Fruit fly (Drosophila melanogaster) whole organism, prepupa: ENCODE results near the gene Tailor.

Experiments used
- Blimp-1 ChIP-seq: fragments of 200-800 bp; sonication (Bioruptor generic); optimal IDR thresholded peaks from 3 replicates; lab custom pipeline; 2017; ENCODE audit warnings: missing biosample characterization, missing genetic modification characterization, mild to moderate bottlenecking, moderate library complexity, missing genetic modification reagents
- CG10631 ChIP-seq: fragments of 200-800 bp; sonication (Bioruptor generic); optimal IDR thresholded peaks from 2 replicates; lab custom pipeline; 2016; ENCODE audit warnings: missing biosample characterization, missing genetic modification characterization
- CG10669 ChIP-seq: fragments of 200-800 bp; sonication (Bioruptor generic); optimal IDR thresholded peaks from 3 replicates; lab custom pipeline; 2018; ENCODE audit warnings: missing biosample characterization, mild to moderate bottlenecking, missing genetic modification characterization, moderate library complexity
- CG11294 ChIP-seq: fragments of 200-800 bp; sonication (Bioruptor generic); IDR thresholded peaks from 2 replicates; pipeline ENCODE4 v1.3.6; 2022; ENCODE audit warnings: missing biosample characterization, missing genetic modification characterization
- CG11762 ChIP-seq: fragments of 200-800 bp; sonication (Bioruptor generic); optimal IDR thresholded peaks from 3 replicates; lab custom pipeline; 2016; ENCODE audit warnings: missing biosample characterization, missing genetic modification characterization; ENCODE audit not compliant: insufficient read depth
- CG11902 ChIP-seq: fragments of 200-800 bp; sonication (Bioruptor generic); optimal IDR thresholded peaks from 3 replicates; lab custom pipeline; 2016; ENCODE audit warnings: missing biosample characterization, missing genetic modification characterization
- CG15336 ChIP-seq: fragments of 200-800 bp; sonication (Bioruptor generic); IDR thresholded peaks from 2 replicates; pipeline ENCODE4 v1.3.6; 2022; ENCODE audit warnings: missing biosample characterization, missing genetic modification characterization
- CG1621 ChIP-seq: fragments of 200-800 bp; sonication (Bioruptor generic); optimal IDR thresholded peaks from 3 replicates; lab custom pipeline; 2018; ENCODE audit warnings: missing biosample characterization, mild to moderate bottlenecking, missing genetic modification characterization
- CG16779 ChIP-seq: fragments of 200-800 bp; sonication (Bioruptor generic); optimal IDR thresholded peaks from 3 replicates; lab custom pipeline; 2017; ENCODE audit warnings: missing biosample characterization, mild to moderate bottlenecking, missing genetic modification characterization
- CG3032 ChIP-seq: fragments of 200-800 bp; optimal IDR thresholded peaks from 2 replicates; lab custom pipeline; 2019; ENCODE audit warnings: missing biosample characterization, mild to moderate bottlenecking, missing genetic modification characterization, moderate library complexity
- CG31627 ChIP-seq: fragments of 200-800 bp; sonication (Bioruptor generic); optimal IDR thresholded peaks from 3 replicates; lab custom pipeline; 2016; ENCODE audit warnings: missing biosample characterization, missing genetic modification characterization
- CG32006 ChIP-seq: fragments of 200-800 bp; sonication (Bioruptor generic); optimal IDR thresholded peaks from 3 replicates; lab custom pipeline; 2017; ENCODE audit warnings: missing biosample characterization, mild to moderate bottlenecking, missing genetic modification characterization
- CG34406 ChIP-seq: fragments of 200-800 bp; sonication (Bioruptor generic); optimal IDR thresholded peaks from 3 replicates; lab custom pipeline; 2016; ENCODE audit warnings: missing biosample characterization, missing genetic modification characterization
- CG3919 ChIP-seq: fragments of 200-800 bp; sonication (Bioruptor generic); optimal IDR thresholded peaks from 3 replicates; lab custom pipeline; 2016; ENCODE audit warnings: missing biosample characterization, missing genetic modification characterization
- CG4318 ChIP-seq: fragments of 200-800 bp; sonication (Bioruptor generic); optimal IDR thresholded peaks from 3 replicates; lab custom pipeline; 2017; ENCODE audit warnings: missing biosample characterization, mild to moderate bottlenecking, missing genetic modification characterization
- CG6163 ChIP-seq: fragments of 200-800 bp; sonication (Bioruptor generic); IDR thresholded peaks from 3 replicates; pipeline ENCODE4 v1.3.6; 2022; ENCODE audit warnings: missing biosample characterization, missing genetic modification characterization
- CG6276 ChIP-seq: fragments of 200-800 bp; sonication (Bioruptor generic); optimal IDR thresholded peaks from 2 replicates; lab custom pipeline; 2017; ENCODE audit warnings: missing biosample characterization, mild to moderate bottlenecking, missing genetic modification characterization
- CG6792 ChIP-seq: fragments of 200-800 bp; sonication (Bioruptor generic); optimal IDR thresholded peaks from 3 replicates; lab custom pipeline; 2016; ENCODE audit warnings: missing biosample characterization, missing genetic modification characterization
- CG6808 ChIP-seq: fragments of 200-800 bp; sonication (Bioruptor generic); optimal IDR thresholded peaks from 3 replicates; lab custom pipeline; 2017; ENCODE audit warnings: missing biosample characterization, missing genetic modification characterization, mild to moderate bottlenecking, moderate library complexity, missing genetic modification reagents
- CG8119 ChIP-seq: fragments of 200-800 bp; sonication (Bioruptor generic); IDR thresholded peaks from 3 replicates; pipeline ENCODE4 v1.3.6; 2022; ENCODE audit warnings: missing biosample characterization, missing genetic modification characterization
- CG8319 ChIP-seq: fragments of 200-800 bp; sonication (Bioruptor generic); optimal IDR thresholded peaks from 3 replicates; lab custom pipeline; 2016; ENCODE audit warnings: missing biosample characterization, missing genetic modification characterization
- CG8632 ChIP-seq: fragments of 200-800 bp; sonication (Bioruptor generic); optimal IDR thresholded peaks from 3 replicates; lab custom pipeline; 2016; ENCODE audit warnings: missing biosample characterization, missing genetic modification characterization
- CG9139 ChIP-seq: fragments of 200-800 bp; sonication (Bioruptor generic); optimal IDR thresholded peaks from 3 replicates; lab custom pipeline; 2017; ENCODE audit warnings: missing biosample characterization, mild to moderate bottlenecking, missing genetic modification characterization
- Eip75B ChIP-seq: fragments of 200-800 bp; sonication (Bioruptor generic); optimal IDR thresholded peaks from 3 replicates; lab custom pipeline; 2016; ENCODE audit warnings: missing biosample characterization, missing genetic modification characterization
- Eip78C ChIP-seq: fragments of 200-800 bp; sonication (Bioruptor generic); peaks from one replicate; lab custom pipeline; 2016; ENCODE audit warnings: missing biosample characterization, missing genetic modification characterization
- Eip93F ChIP-seq: fragments of 200-800 bp; sonication (Bioruptor generic); optimal IDR thresholded peaks from 2 replicates; lab custom pipeline; 2016; ENCODE audit warnings: missing biosample characterization, mild to moderate bottlenecking, missing genetic modification characterization
- Ets21C ChIP-seq: fragments of 200-800 bp; sonication (Bioruptor generic); optimal IDR thresholded peaks from 3 replicates; lab custom pipeline; 2016; ENCODE audit warnings: missing biosample characterization, missing genetic modification characterization
- Ets96B ChIP-seq: fragments of 200-800 bp; optimal IDR thresholded peaks from 2 replicates; lab custom pipeline; 2019; ENCODE audit warnings: missing biosample characterization, mild to moderate bottlenecking, missing genetic modification characterization, moderate library complexity
- Gug ChIP-seq: fragments of 200-800 bp; sonication (Bioruptor generic); IDR thresholded peaks from 2 replicates; pipeline ENCODE4 v1.3.6; 2022; ENCODE audit warnings: missing biosample characterization, missing genetic modification characterization
- Hr38 ChIP-seq: sonication (Bioruptor generic); optimal IDR thresholded peaks from 2 replicates; lab custom pipeline; 2016; ENCODE audit warnings: missing biosample characterization, missing genetic modification characterization
- Hr39 ChIP-seq: fragments of 200-800 bp; sonication (Bioruptor generic); optimal IDR thresholded peaks from 2 replicates; lab custom pipeline; 2016; ENCODE audit warnings: missing biosample characterization, missing genetic modification characterization
- Hr4 ChIP-seq: fragments of 200-800 bp; sonication (Bioruptor generic); optimal IDR thresholded peaks from 3 replicates; lab custom pipeline; 2016; ENCODE audit warnings: missing biosample characterization, missing genetic modification characterization
- Met ChIP-seq: fragments of 200-800 bp; sonication (Bioruptor generic); optimal IDR thresholded peaks from 3 replicates; lab custom pipeline; 2016; ENCODE audit warnings: missing biosample characterization, missing genetic modification characterization
- OdsH ChIP-seq: fragments of 200-800 bp; sonication (Bioruptor generic); optimal IDR thresholded peaks from 3 replicates; lab custom pipeline; 2016; ENCODE audit warnings: missing biosample characterization, missing genetic modification characterization
- Smox ChIP-seq: fragments of 200-800 bp; sonication (Bioruptor generic); optimal IDR thresholded peaks from 3 replicates; lab custom pipeline; 2016; ENCODE audit warnings: missing biosample characterization, missing genetic modification characterization
- Sox102F ChIP-seq: fragments of 200-800 bp; sonication (Bioruptor generic); optimal IDR thresholded peaks from 2 replicates; lab custom pipeline; 2016; ENCODE audit warnings: missing biosample characterization, mild to moderate bottlenecking, missing genetic modification characterization
- Sox14 ChIP-seq: fragments of 200-800 bp; sonication (Bioruptor generic); optimal IDR thresholded peaks from 3 replicates; lab custom pipeline; 2016; ENCODE audit warnings: missing biosample characterization, missing genetic modification characterization
- Sox15 ChIP-seq: fragments of 200-800 bp; sonication (Bioruptor generic); optimal IDR thresholded peaks from 3 replicates; lab custom pipeline; 2016; ENCODE audit warnings: missing biosample characterization, missing genetic modification characterization
- achi ChIP-seq: fragments of 200-800 bp; sonication (Bioruptor generic); optimal IDR thresholded peaks from 3 replicates; lab custom pipeline; 2016; ENCODE audit warnings: missing biosample characterization, missing genetic modification characterization
- acj6 ChIP-seq: fragments of 200-800 bp; sonication (Bioruptor generic); optimal IDR thresholded peaks from 3 replicates; lab custom pipeline; 2016; ENCODE audit warnings: missing biosample characterization, missing genetic modification characterization
- cyc ChIP-seq: fragments of 200-800 bp; sonication (Bioruptor generic); optimal IDR thresholded peaks from 3 replicates; lab custom pipeline; 2016; ENCODE audit warnings: missing biosample characterization, missing genetic modification characterization
- dac ChIP-seq: fragments of 200-800 bp; sonication (Bioruptor generic); optimal IDR thresholded peaks from 2 replicates; lab custom pipeline; 2017; ENCODE audit warnings: missing biosample characterization, mild to moderate bottlenecking, missing genetic modification characterization
- eg ChIP-seq: fragments of 200-800 bp; sonication (Bioruptor generic); IDR thresholded peaks from 3 replicates; pipeline ENCODE4 v1.3.6; 2022; ENCODE audit warnings: missing biosample characterization, missing genetic modification characterization
- esn ChIP-seq: fragments of 200-800 bp; sonication (Bioruptor generic); optimal IDR thresholded peaks from 2 replicates; lab custom pipeline; 2016; ENCODE audit warnings: missing biosample characterization, mild to moderate bottlenecking, missing genetic modification characterization, moderate library complexity
- fd59A ChIP-seq: fragments of 200-800 bp; sonication (Bioruptor generic); optimal IDR thresholded peaks from 2 replicates; lab custom pipeline; 2017; ENCODE audit warnings: missing biosample characterization, mild to moderate bottlenecking, missing genetic modification characterization, missing genetic modification reagents
- fkh ChIP-seq: fragments of 200-800 bp; sonication (Bioruptor generic); optimal IDR thresholded peaks from 3 replicates; lab custom pipeline; 2017; ENCODE audit warnings: missing biosample characterization, mild to moderate bottlenecking, missing genetic modification characterization, moderate library complexity
- lz ChIP-seq: fragments of 200-800 bp; sonication (Bioruptor generic); optimal IDR thresholded peaks from 3 replicates; lab custom pipeline; 2016; ENCODE audit warnings: missing biosample characterization, missing genetic modification characterization
- net ChIP-seq: fragments of 200-800 bp; sonication (Bioruptor generic); optimal IDR thresholded peaks from 3 replicates; lab custom pipeline; 2016; ENCODE audit warnings: missing biosample characterization, missing genetic modification characterization
- pdm3 ChIP-seq: fragments of 200-800 bp; sonication (Bioruptor generic); optimal IDR thresholded peaks from 3 replicates; lab custom pipeline; 2016; ENCODE audit warnings: missing biosample characterization, missing genetic modification characterization
- spab ChIP-seq: fragments of 200-800 bp; sonication (Bioruptor generic); optimal IDR thresholded peaks from 2 replicates; lab custom pipeline; 2017; ENCODE audit warnings: missing biosample characterization, mild to moderate bottlenecking, missing genetic modification characterization, missing genetic modification reagents
- ss ChIP-seq, 2 experiments: fragments of 200-800 bp; sonication (Bioruptor generic); optimal IDR thresholded peaks; 2 replicates in 1 of 2; 3 replicates in 1 of 2; lab custom pipeline; 2017 to 2018; ENCODE audit warnings: mild to moderate bottlenecking in 2 of 2, missing biosample characterization in 2 of 2, missing genetic modification characterization in 2 of 2, moderate library complexity in 1 of 2
- vri ChIP-seq: fragments of 200-800 bp; sonication (Bioruptor generic); optimal IDR thresholded peaks from 3 replicates; lab custom pipeline; 2016; ENCODE audit warnings: missing biosample characterization, mild to moderate bottlenecking, missing genetic modification characterization

The Tailor gene

DNA sequence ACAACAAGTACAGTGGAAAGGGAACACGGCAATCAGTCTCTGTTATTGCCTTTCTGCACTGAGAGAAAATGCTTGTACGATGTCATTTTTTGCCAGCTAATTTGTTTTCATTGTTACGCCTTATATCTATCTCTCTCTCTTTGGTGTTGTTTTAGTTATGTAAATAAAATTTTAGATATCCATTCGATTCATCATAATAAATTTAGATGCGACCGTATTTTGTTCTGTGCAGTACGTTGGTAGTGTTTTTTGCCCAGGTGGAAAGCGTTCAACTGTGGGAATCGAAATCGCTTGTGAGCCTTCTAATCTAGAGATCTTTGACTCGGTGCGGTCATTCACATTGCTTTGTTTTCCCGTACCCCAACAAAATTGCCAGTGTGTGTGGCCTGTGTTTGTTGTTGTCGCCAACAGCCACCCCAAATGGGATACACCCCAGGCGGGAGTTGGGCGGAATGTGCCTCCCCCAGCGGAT, 10.1 kb downstream of the Tailor start:
- TF ChIP-seq Gug (GFP tag; lab: Robert Waterston, UW) (no peak), Eip78C (GFP tag; lab: Kevin White, UChicago) (peak; percentile 99), acj6 (peak; percentile 95), CG16779 (tag; lab: Kevin White, UChicago) (peak; percentile 80), CG10669 (GFP tag; lab: Kevin White, UChicago) (peak; percentile 91), Sox15 (peak; percentile 85), CG31627 (GFP tag; lab: Kevin White, UChicago) (peak; percentile 96), lz (GFP tag; lab: Kevin White, UChicago) (peak; percentile 93), Blimp-1 (GFP tag; lab: Kevin White, UChicago) (peak; percentile 89), CG6808 (GFP tag; lab: Kevin White, UChicago) (peak; percentile 91), vri (GFP tag; lab: Kevin White, UChicago) (peak; percentile 95), Met (peak; percentile 97), CG3919 (peak; percentile 95), CG1621 (tag; lab: Kevin White, UChicago) (peak; percentile 82), Hr39 (GFP tag; lab: Kevin White, UChicago) (peak; percentile 96), Smox (peak; percentile 96), CG11762 (GFP tag; lab: Kevin White, UChicago) (peak; percentile 90), CG8319 (peak; percentile 89), CG8632 (GFP tag; lab: Kevin White, UChicago) (peak; percentile 93), CG15336 (GFP tag; lab: Robert Waterston, UW) (no peak), pdm3 (GFP tag; lab: Kevin White, UChicago) (peak; percentile 94), CG3032 (tag; lab: Kevin White, UChicago) (peak; percentile 89), CG6792 (GFP tag; lab: Kevin White, UChicago) (peak; percentile 93), Eip75B (GFP tag; lab: Kevin White, UChicago) (peak; percentile 95), CG6163 (GFP tag; lab: Robert Waterston, UW) (no peak), CG32006 (GFP tag; lab: Kevin White, UChicago) (peak; percentile 93), CG9139 (GFP tag; lab: Kevin White, UChicago) (peak; percentile 73), achi (peak; percentile 93), spab (GFP tag; lab: Kevin White, UChicago) (peak; percentile 90), eg (GFP tag; lab: Robert Waterston, UW) (no peak), Eip93F (peak; percentile 78), CG10631 (peak; percentile 92), net (peak; percentile 89), Hr38 (GFP tag; lab: Kevin White, UChicago) (no peak), Ets96B (tag; lab: Kevin White, UChicago) (peak; percentile 91), esn (peak; percentile 97), Hr4 (peak; percentile 93), Sox102F (GFP tag; lab: Kevin White, UChicago) (peak; percentile 97), CG34406 (GFP tag; lab: Kevin White, UChicago) (peak; percentile 93), Sox14 (GFP tag; lab: Kevin White, UChicago) (peak; percentile 97), ss (GFP tag; optimal IDR thresholded peaks at IDR 0.05; lab: Kevin White, UChicago) (peak; percentile 85 to 88), CG6276 (GFP tag; lab: Kevin White, UChicago) (no peak), CG8119 (GFP tag; lab: Robert Waterston, UW) (no peak), OdsH (GFP tag; lab: Kevin White, UChicago) (peak; percentile 95), Ets21C (GFP tag; lab: Kevin White, UChicago) (peak; percentile 91), CG11294 (GFP tag; lab: Robert Waterston, UW) (no peak), dac (GFP tag; lab: Kevin White, UChicago) (peak; percentile 74), CG4318 (GFP tag; lab: Kevin White, UChicago) (peak; percentile 85), CG11902 (GFP tag; lab: Kevin White, UChicago) (peak; percentile 91), fd59A (peak; percentile 87), cyc (peak; percentile 96), fkh (peak; percentile 69)
